Worm (Caenorhabditis elegans) whole organism, L2 larva: Measurements from ENCODE around the gene Y49F6C.8.

ENCODE experiments used
- C34F6.9 ChIP-seq: fragments of 150-350 bp; optimal IDR thresholded peaks from 2 replicates; lab custom pipeline; 2014; ENCODE audit warnings: missing biosample characterization, missing genetic modification characterization
- R02D3.7 ChIP-seq: fragments of 150-350 bp; optimal IDR thresholded peaks from 2 replicates; lab custom pipeline; 2014; ENCODE audit warnings: missing biosample characterization, missing genetic modification characterization
- ama-1 ChIP-seq: fragments of 150-350 bp; optimal IDR thresholded peaks from 2 replicates; lab custom pipeline; 2018; ENCODE audit warnings: inconsistent platforms
- blmp-1 ChIP-seq: sonication (generic microtip); optimal IDR thresholded peaks from 2 replicates; lab custom pipeline; 2017; ENCODE audit warnings: missing genetic modification characterization, mild to moderate bottlenecking, missing compliant biosample characterization, antibody characterized with exemption, moderate library complexity; ENCODE audit not compliant: insufficient read depth
- ceh-82 ChIP-seq: fragments of 150-350 bp; optimal IDR thresholded peaks from 2 replicates; lab custom pipeline; 2014; ENCODE audit warnings: missing biosample characterization, missing genetic modification characterization
- lin-39 ChIP-seq: fragments of 150-350 bp; optimal IDR thresholded peaks from 2 replicates; lab custom pipeline; 2014; ENCODE audit warnings: missing biosample characterization, missing genetic modification reagents, missing genetic modification characterization
- lsy-2 ChIP-seq, 2 experiments: fragments of 150-350 bp in 1 of 2; sonication (generic microtip) in 1 of 2; optimal IDR thresholded peaks; 2 replicates each; lab custom pipeline; 2014 to 2017; ENCODE audit warnings: missing biosample characterization in 2 of 2, missing genetic modification characterization in 2 of 2
- nhr-77 ChIP-seq: fragments of 150-350 bp; optimal IDR thresholded peaks from 2 replicates; lab custom pipeline; 2014; ENCODE audit warnings: missing biosample characterization, missing genetic modification characterization
- peb-1 ChIP-seq: fragments of 150-350 bp; optimal IDR thresholded peaks from 2 replicates; lab custom pipeline; 2014; ENCODE audit warnings: missing biosample characterization, missing genetic modification characterization
- skn-1 ChIP-seq: sonication (generic microtip); optimal IDR thresholded peaks from 2 replicates; lab custom pipeline; 2017; ENCODE audit warnings: missing biosample characterization, missing genetic modification characterization

ce11 chrII:3402854-3403253, 32.9 kb upstream of the Y49F6C.8 start, which contains the start of gene nep-10:
- TF ChIP-seq lsy-2 (tag; optimal IDR thresholded peaks at IDR 0.05; lab: Kevin White, UChicago) = no peak
- TF ChIP-seq lin-39 (tag; lab: Kevin White, UChicago) = no peak
- TF ChIP-seq peb-1 = no peak
- TF ChIP-seq skn-1 (tag; lab: Kevin White, UChicago) = no peak
- TF ChIP-seq R02D3.7 (tag; lab: Kevin White, UChicago) = no peak
- no peak for TF ChIP-seq nhr-77
- TF ChIP-seq blmp-1 = no peak
- no peak for TF ChIP-seq ceh-82 (tag; lab: Kevin White, UChicago)
- no peak for TF ChIP-seq ama-1 (lab: Kevin White, UChicago)
- no peak for TF ChIP-seq C34F6.9 (tag; lab: Kevin White, UChicago)
